Worm (Caenorhabditis elegans) whole organism, young adult: Measurements from ENCODE around the gene sftb-2.

Source experiments
- B0035.1 ChIP-seq: sonication (generic microtip); optimal IDR thresholded peaks from 2 replicates; lab custom pipeline; 2016; ENCODE audit warnings: missing genetic modification characterization, mild to moderate bottlenecking, missing compliant biosample characterization, missing genotype, missing genetic modification reagents
- C17E4.6 ChIP-seq: fragments of 200-800 bp; sonication (Bioruptor generic); IDR thresholded peaks from 2 replicates; pipeline ENCODE4 v1.3.6; 2022; ENCODE audit warnings: missing genetic modification reagents, missing genetic modification characterization, missing compliant biosample characterization
- F23B12.7 ChIP-seq: sonication (generic microtip); optimal IDR thresholded peaks from 2 replicates; lab custom pipeline; 2017; ENCODE audit warnings: missing genetic modification characterization, mild to moderate bottlenecking, missing compliant biosample characterization, antibody characterized with exemption, moderate library complexity; ENCODE audit not compliant: insufficient read depth
- F33H1.4 ChIP-seq: fragments of 200-800 bp; sonication (Bioruptor generic); IDR thresholded peaks from 2 replicates; pipeline ENCODE4 v1.3.6; 2022; ENCODE audit warnings: missing genetic modification reagents, missing genetic modification characterization, missing compliant biosample characterization
- F37B4.10 ChIP-seq: fragments of 200-800 bp; sonication (Bioruptor generic); IDR thresholded peaks from 2 replicates; pipeline ENCODE4 v1.3.6; 2022; ENCODE audit warnings: missing genetic modification characterization, missing compliant biosample characterization
- F39B2.1 ChIP-seq: fragments of 200-800 bp; sonication (Bioruptor generic); IDR thresholded peaks from 2 replicates; pipeline ENCODE4 v1.3.6; 2022; ENCODE audit warnings: missing genetic modification reagents, missing genetic modification characterization, missing compliant biosample characterization
- F57C9.4 ChIP-seq: sonication (generic microtip); optimal IDR thresholded peaks from 2 replicates; lab custom pipeline; 2017; ENCODE audit warnings: mild to moderate bottlenecking, missing genetic modification characterization, missing compliant biosample characterization
- K12H6.12 ChIP-seq: fragments of 200-800 bp; sonication (Bioruptor generic); optimal IDR thresholded peaks from 2 replicates; lab custom pipeline; 2018; ENCODE audit warnings: mild to moderate bottlenecking, missing genetic modification characterization, missing compliant biosample characterization
- T07F8.4 ChIP-seq: sonication (generic microtip); optimal IDR thresholded peaks from 2 replicates; lab custom pipeline; 2016; ENCODE audit warnings: mild to moderate bottlenecking, missing genetic modification characterization, moderate library complexity, missing compliant biosample characterization
- Y67H2A.10 ChIP-seq: fragments of 200-800 bp; sonication (Bioruptor generic); conservative IDR thresholded peaks from 2 replicates; pipeline ENCODE4 v1.3.6; 2022; ENCODE audit warnings: missing genetic modification reagents, missing genetic modification characterization, missing compliant biosample characterization
- Y79H2A.3 ChIP-seq: fragments of 200-800 bp; sonication (Bioruptor generic); conservative IDR thresholded peaks from 2 replicates; pipeline ENCODE4 v1.3.6; 2022; ENCODE audit warnings: missing genetic modification reagents, missing genetic modification characterization, missing compliant biosample characterization
- ZK185.1 ChIP-seq: sonication (generic microtip); optimal IDR thresholded peaks from 2 replicates; lab custom pipeline; 2016; ENCODE audit warnings: mild to moderate bottlenecking, missing genetic modification characterization, missing compliant biosample characterization; ENCODE audit not compliant: poor library complexity, severe bottlenecking
- cebp-2 ChIP-seq: fragments of 200-800 bp; sonication (Bioruptor generic); IDR thresholded peaks from 2 replicates; pipeline ENCODE4 v1.3.6; 2022; ENCODE audit warnings: missing genetic modification characterization, missing compliant biosample characterization
- ceh-79 ChIP-seq: sonication (generic microtip); optimal IDR thresholded peaks from 2 replicates; lab custom pipeline; 2017; ENCODE audit warnings: mild to moderate bottlenecking, missing genetic modification characterization, missing compliant biosample characterization
- egrh-3 ChIP-seq: fragments of 200-800 bp; sonication (Bioruptor generic); IDR thresholded peaks from 2 replicates; pipeline ENCODE4 v1.3.6; 2022; ENCODE audit warnings: missing genetic modification reagents, missing genetic modification characterization, missing compliant biosample characterization
- gei-17 ChIP-seq: fragments of 200-800 bp; sonication (Bioruptor generic); optimal IDR thresholded peaks from 2 replicates; lab custom pipeline; 2018; ENCODE audit warnings: mild to moderate bottlenecking, missing genetic modification characterization, missing compliant biosample characterization
- hrde-1 ChIP-seq: sonication (generic microtip); optimal IDR thresholded peaks from 2 replicates; lab custom pipeline; 2016; ENCODE audit warnings: missing genetic modification characterization, mild to moderate bottlenecking, missing compliant biosample characterization, moderate library complexity, missing genotype, missing genetic modification reagents, borderline replicate concordance
- lin-40 ChIP-seq: sonication (generic microtip); optimal IDR thresholded peaks from 2 replicates; lab custom pipeline; 2016; ENCODE audit warnings: missing genetic modification characterization, mild to moderate bottlenecking, missing compliant biosample characterization, missing genotype, missing genetic modification reagents
- lsl-1 ChIP-seq: fragments of 200-800 bp; sonication (Bioruptor generic); optimal IDR thresholded peaks from 2 replicates; lab custom pipeline; 2018; ENCODE audit warnings: mild to moderate bottlenecking, missing genetic modification characterization, moderate library complexity, missing compliant biosample characterization
- lsy-27 ChIP-seq: sonication (generic microtip); optimal IDR thresholded peaks from 2 replicates; lab custom pipeline; 2017; ENCODE audit warnings: missing genetic modification characterization, mild to moderate bottlenecking, missing compliant biosample characterization, antibody characterized with exemption, missing genotype, borderline replicate concordance; ENCODE audit not compliant: insufficient read depth
- mxl-1 ChIP-seq: sonication (generic microtip); optimal IDR thresholded peaks from 2 replicates; lab custom pipeline; 2016; ENCODE audit warnings: missing genetic modification characterization, missing compliant biosample characterization
- nfya-1 ChIP-seq: sonication (generic microtip); optimal IDR thresholded peaks from 2 replicates; lab custom pipeline; 2017; ENCODE audit warnings: antibody characterized with exemption, missing compliant biosample characterization, missing genetic modification characterization, borderline replicate concordance; ENCODE audit not compliant: insufficient read depth
- nhr-80 ChIP-seq: sonication (generic microtip); optimal IDR thresholded peaks from 2 replicates; lab custom pipeline; 2016; ENCODE audit warnings: missing genetic modification characterization, missing compliant biosample characterization
- pbrm-1 ChIP-seq: fragments of 200-800 bp; sonication (Bioruptor generic); IDR thresholded peaks from 2 replicates; pipeline ENCODE4 v1.3.6; 2022; ENCODE audit warnings: missing genetic modification reagents, missing genetic modification characterization, missing compliant biosample characterization
- sdz-38 ChIP-seq: sonication (generic microtip); optimal IDR thresholded peaks from 2 replicates; lab custom pipeline; 2016; ENCODE audit warnings: missing genotype, missing genetic modification characterization, missing compliant biosample characterization
- unc-130 ChIP-seq: sonication (generic microtip); optimal IDR thresholded peaks from 2 replicates; lab custom pipeline; 2016; ENCODE audit warnings: missing genetic modification reagents, missing genetic modification characterization, missing compliant biosample characterization
- xnd-1 ChIP-seq: sonication (generic microtip); optimal IDR thresholded peaks from 2 replicates; lab custom pipeline; 2016; ENCODE audit warnings: missing genotype, missing genetic modification reagents, missing genetic modification characterization, missing compliant biosample characterization
- zfh-2 ChIP-seq: fragments of 200-800 bp; sonication (Bioruptor generic); conservative IDR thresholded peaks from 2 replicates; pipeline ENCODE4 v1.3.6; 2022; ENCODE audit warnings: missing genetic modification reagents, missing genetic modification characterization, missing compliant biosample characterization
- ztf-18 ChIP-seq: sonication (generic microtip); optimal IDR thresholded peaks from 2 replicates; lab custom pipeline; 2016; ENCODE audit warnings: missing genotype, mild to moderate bottlenecking, missing genetic modification characterization, missing compliant biosample characterization
- ztf-3 ChIP-seq: fragments of 200-800 bp; sonication (Bioruptor generic); optimal IDR thresholded peaks from 2 replicates; lab custom pipeline; 2018; ENCODE audit warnings: mild to moderate bottlenecking, missing genetic modification characterization, missing compliant biosample characterization

The sftb-2 gene

ce11 chrV:144794-145193 is 16.8 kb downstream of the sftb-2 start, which contains the start of gene srh-82:
Gene srh-82 (plus strand): TSS chrV:145094.
- TF ChIP-seq nfya-1 (tag; lab: Kevin White, UChicago) (no peak), Y67H2A.10 (GFP tag; lab: Robert Waterston, UW) (no peak), cebp-2 (GFP tag; lab: Robert Waterston, UW) (no peak), pbrm-1 (GFP tag; lab: Robert Waterston, UW) (no peak)

- no peak for TF ChIP-seq hrde-1 (tag; lab: Kevin White, UChicago)
- TF ChIP-seq ztf-3 (GFP tag; lab: Kevin White, UChicago) = no peak
- TF ChIP-seq xnd-1 (tag; lab: Kevin White, UChicago) = no peak
- no peak for TF ChIP-seq B0035.1 (tag; lab: Kevin White, UChicago)
- TF ChIP-seq zfh-2 (GFP tag; lab: Robert Waterston, UW) = no peak
- no peak for TF ChIP-seq mxl-1 (tag; lab: Kevin White, UChicago)
- TF ChIP-seq ztf-18 = no peak
- TF ChIP-seq T07F8.4 (tag; lab: Kevin White, UChicago) = no peak
- TF ChIP-seq Y79H2A.3 (GFP tag; lab: Robert Waterston, UW) = no peak
- TF ChIP-seq F33H1.4 (GFP tag; lab: Robert Waterston, UW) = no peak
- no peak for TF ChIP-seq lsy-27 (tag; lab: Kevin White, UChicago)
- TF ChIP-seq K12H6.12 = no peak
- TF ChIP-seq lsl-1 = no peak
- TF ChIP-seq sdz-38 (tag; lab: Kevin White, UChicago) = no peak
- TF ChIP-seq C17E4.6 (GFP tag; lab: Robert Waterston, UW) = no peak
- TF ChIP-seq, all 124 proteins: peak for 0
Observed at ce11 chrV:145694-146093, 17.7 kb downstream of the sftb-2 start.

ce11 chrV:150059-150458 is 22.0 kb downstream of the sftb-2 start:
- no peak for TF ChIP-seq F37B4.10
- TF ChIP-seq Y67H2A.10 (GFP tag; lab: Robert Waterston, UW) = no peak
- TF ChIP-seq lsl-1 = no peak
- no peak for TF ChIP-seq ceh-79 (tag; lab: Kevin White, UChicago)

- TF ChIP-seq unc-130 (GFP tag; lab: Kevin White, UChicago) (no peak), nhr-80 (tag; lab: Kevin White, UChicago) (peak; percentile 73)
- TF ChIP-seq, all 124 proteins: peak for 1
Observed at ce11 chrV:151310-151709, 23.3 kb downstream of the sftb-2 start, which contains the start of gene W03F9.4. Gene W03F9.4 (minus strand): TSS chrV:151388.

ce11 chrV:152156-152555 is 24.1 kb downstream of the sftb-2 start:
- TF ChIP-seq F57C9.4 (tag; lab: Kevin White, UChicago) (no peak), egrh-3 (GFP tag; lab: Robert Waterston, UW) (peak; percentile 62; the same call in 1 of the 2 replicates), zfh-2 (GFP tag; lab: Robert Waterston, UW) (peak; percentile 87), lin-40 (tag; lab: Kevin White, UChicago) (no peak), ztf-3 (GFP tag; lab: Kevin White, UChicago) (no peak), gei-17 (GFP tag; lab: Kevin White, UChicago) (no peak), nfya-1 (tag; lab: Kevin White, UChicago) (no peak), ZK185.1 (tag; lab: Kevin White, UChicago) (no peak), F39B2.1 (GFP tag; lab: Robert Waterston, UW) (no peak), F23B12.7 (no peak)
